Worm (Caenorhabditis elegans): ENCODE results near the gene F48G7.13.

- TF ChIP-seq ttx-3 (tag; optimal IDR thresholded peaks at IDR 0.05) = no peak
- TF ChIP-seq K02D7.2 (tag; optimal IDR thresholded peaks at IDR 0.05) = no peak
- TF ChIP-seq nhr-11 (tag; optimal IDR thresholded peaks at IDR 0.05) = no peak
- no peak for TF ChIP-seq pros-1 (tag; optimal IDR thresholded peaks at IDR 0.05)
- TF ChIP-seq nfya-1 (tag; optimal IDR thresholded peaks at IDR 0.05) = no peak
- no peak for TF ChIP-seq ceh-22 (tag; optimal IDR thresholded peaks at IDR 0.05)
- TF ChIP-seq C08G9.2 (tag; optimal IDR thresholded peaks at IDR 0.05) = no peak
- no peak for TF ChIP-seq ceh-2 (tag; optimal IDR thresholded peaks at IDR 0.05)
These were observed 11.3 kb upstream of the F48G7.13 start, which contains the start of gene srlf-37 for ce11 chrV:604105-604504.
